Fruit fly (Drosophila melanogaster) whole organism, embryonic: ENCODE data around the gene Elp3.
A peak's percentile ranks its signal among the peaks of the same experiment; 100 is the strongest.

Experiments used
- CG10543 ChIP-seq: fragments of 200-800 bp; sonication (Bioruptor generic); optimal IDR thresholded peaks from 3 replicates; lab custom pipeline; 2017; ENCODE audit warnings: missing biosample characterization, mild to moderate bottlenecking, missing genetic modification characterization, moderate library complexity
- CG10565 ChIP-seq: fragments of 200-800 bp; sonication (Bioruptor generic); optimal IDR thresholded peaks from 3 replicates; lab custom pipeline; 2016; ENCODE audit warnings: missing biosample characterization, mild to moderate bottlenecking, missing genetic modification characterization
- CG10654 ChIP-seq: fragments of 200-800 bp; sonication (Bioruptor generic); optimal IDR thresholded peaks from 2 replicates; lab custom pipeline; 2016; ENCODE audit warnings: missing biosample characterization, missing genetic modification characterization
- CG11085 ChIP-seq: fragments of 200-800 bp; sonication (Bioruptor generic); IDR thresholded peaks from 2 replicates; pipeline ENCODE4 v1.3.6; 2022; ENCODE audit warnings: missing biosample characterization, missing genetic modification characterization
- CG12104 ChIP-seq: fragments of 200-800 bp; sonication (Bioruptor generic); optimal IDR thresholded peaks from 3 replicates; lab custom pipeline; 2016; ENCODE audit warnings: missing biosample characterization, missing genetic modification characterization
- CG13287 ChIP-seq: fragments of 200-800 bp; sonication (Bioruptor generic); IDR thresholded peaks from 2 replicates; pipeline ENCODE4 v1.3.6; 2022; ENCODE audit warnings: missing biosample characterization, missing genetic modification characterization; ENCODE audit not compliant: partially characterized antibody
- CG13894 ChIP-seq: fragments of 200-800 bp; sonication (Bioruptor generic); optimal IDR thresholded peaks from 3 replicates; lab custom pipeline; 2018; ENCODE audit warnings: missing biosample characterization, mild to moderate bottlenecking, missing genetic modification characterization, moderate library complexity
- CG1529 ChIP-seq: fragments of 200-800 bp; sonication (Bioruptor generic); optimal IDR thresholded peaks from 3 replicates; lab custom pipeline; 2018; ENCODE audit warnings: missing biosample characterization, missing genetic modification characterization
- CG1647 ChIP-seq: fragments of 200-800 bp; sonication (Bioruptor generic); optimal IDR thresholded peaks from 3 replicates; lab custom pipeline; 2016; ENCODE audit warnings: missing biosample characterization, missing genetic modification characterization
- CG18619 ChIP-seq: fragments of 200-800 bp; sonication (Bioruptor generic); optimal IDR thresholded peaks from 3 replicates; lab custom pipeline; 2017; ENCODE audit warnings: missing biosample characterization, mild to moderate bottlenecking, missing genetic modification characterization
- CG30020 ChIP-seq: fragments of 200-800 bp; optimal IDR thresholded peaks from 2 replicates; lab custom pipeline; 2019; ENCODE audit warnings: missing biosample characterization, mild to moderate bottlenecking, missing genetic modification characterization, moderate library complexity
- CG34224 ChIP-seq: fragments of 200-800 bp; sonication (Bioruptor generic); IDR thresholded peaks from 3 replicates; pipeline ENCODE4 v1.3.6; 2022; ENCODE audit warnings: missing biosample characterization, missing genetic modification characterization; ENCODE audit not compliant: partially characterized antibody
- CG4854 ChIP-seq: fragments of 200-800 bp; sonication (Bioruptor generic); optimal IDR thresholded peaks from 2 replicates; lab custom pipeline; 2016; ENCODE audit warnings: missing biosample characterization, missing genetic modification characterization, inconsistent platforms
- CG5245 ChIP-seq: fragments of 200-800 bp; sonication (Bioruptor generic); optimal IDR thresholded peaks from 3 replicates; lab custom pipeline; 2016; ENCODE audit warnings: missing biosample characterization, missing genetic modification characterization
- CG6254 ChIP-seq: fragments of 200-800 bp; sonication (Bioruptor generic); optimal IDR thresholded peaks from 3 replicates; lab custom pipeline; 2017; ENCODE audit warnings: mild to moderate bottlenecking, missing biosample characterization, missing genetic modification reagents, missing genetic modification characterization
- CG6654 ChIP-seq: fragments of 200-800 bp; sonication (Bioruptor generic); optimal IDR thresholded peaks from 2 replicates; lab custom pipeline; 2017; ENCODE audit warnings: missing biosample characterization, mild to moderate bottlenecking, missing genetic modification characterization
- CG7357 ChIP-seq: fragments of 200-800 bp; sonication (Bioruptor generic); IDR thresholded peaks from 3 replicates; pipeline ENCODE4 v1.3.6; 2022; ENCODE audit warnings: missing biosample characterization, missing genetic modification characterization
- CG7786 ChIP-seq: fragments of 200-800 bp; sonication (Bioruptor generic); optimal IDR thresholded peaks from 2 replicates; lab custom pipeline; 2016; ENCODE audit warnings: missing biosample characterization, missing genetic modification characterization
- CG7839 ChIP-seq: fragments of 200-800 bp; sonication (Bioruptor generic); optimal IDR thresholded peaks from 3 replicates; lab custom pipeline; 2018; ENCODE audit warnings: missing biosample characterization, mild to moderate bottlenecking, missing genetic modification characterization, moderate library complexity
- CG8388 ChIP-seq: fragments of 200-800 bp; sonication (Bioruptor generic); optimal IDR thresholded peaks from 2 replicates; lab custom pipeline; 2019; ENCODE audit warnings: missing biosample characterization, mild to moderate bottlenecking, missing genetic modification characterization, moderate library complexity
- CoRest ChIP-seq: fragments of 200-800 bp; sonication (Bioruptor generic); optimal IDR thresholded peaks from 3 replicates; lab custom pipeline; 2018; ENCODE audit warnings: missing biosample characterization, mild to moderate bottlenecking, missing genetic modification characterization, moderate library complexity
- Drgx ChIP-seq: fragments of 200-800 bp; sonication (Bioruptor generic); IDR thresholded peaks from 2 replicates; pipeline ENCODE4 v1.3.6; 2022; ENCODE audit warnings: missing biosample characterization, missing genetic modification characterization
- Fer3 ChIP-seq: fragments of 200-800 bp; sonication (Bioruptor generic); optimal IDR thresholded peaks from 2 replicates; lab custom pipeline; 2018; ENCODE audit warnings: missing biosample characterization, mild to moderate bottlenecking, missing genetic modification characterization, moderate library complexity
- HLH4C ChIP-seq: fragments of 200-800 bp; sonication (Bioruptor generic); IDR thresholded peaks from 3 replicates; pipeline ENCODE4 v1.3.6; 2022; ENCODE audit warnings: missing biosample characterization, missing genetic modification characterization; ENCODE audit not compliant: partially characterized antibody
- Nf-YA ChIP-seq: fragments of 200-800 bp; sonication (Bioruptor generic); IDR thresholded peaks from 2 replicates; pipeline ENCODE4 v1.3.6; 2022; ENCODE audit warnings: missing biosample characterization, missing genetic modification characterization
- NfI ChIP-seq: fragments of 200-800 bp; sonication (Bioruptor generic); optimal IDR thresholded peaks from 3 replicates; lab custom pipeline; 2018; ENCODE audit warnings: missing biosample characterization, mild to moderate bottlenecking, missing genetic modification characterization, moderate library complexity
- Sry-δ ChIP-seq: fragments of 200-800 bp; sonication (Bioruptor generic); optimal IDR thresholded peaks from 2 replicates; lab custom pipeline; 2016; ENCODE audit warnings: missing biosample characterization, missing genetic modification characterization
- Vsx1 ChIP-seq: fragments of 200-800 bp; sonication (Bioruptor generic); optimal IDR thresholded peaks from 2 replicates; lab custom pipeline; 2017; ENCODE audit warnings: missing biosample characterization, mild to moderate bottlenecking, missing genetic modification characterization, missing genetic modification reagents
- Xbp1 ChIP-seq: fragments of 200-800 bp; sonication (Bioruptor generic); optimal IDR thresholded peaks from 3 replicates; lab custom pipeline; 2016; ENCODE audit warnings: missing biosample characterization, mild to moderate bottlenecking, missing genetic modification characterization
- ab ChIP-seq: fragments of 200-800 bp; sonication (Bioruptor generic); optimal IDR thresholded peaks from 2 replicates; lab custom pipeline; 2016; ENCODE audit warnings: missing biosample characterization, missing genetic modification characterization
- btn ChIP-seq: fragments of 200-800 bp; sonication (Bioruptor generic); optimal IDR thresholded peaks from 2 replicates; lab custom pipeline; 2016; ENCODE audit warnings: missing biosample characterization, missing genetic modification characterization
- cad ChIP-seq: fragments of >200 bp; optimal IDR thresholded peaks from 2 replicates; lab custom pipeline; 2017; ENCODE audit warnings: missing biosample characterization, missing genetic modification characterization
- chif ChIP-seq, 2 experiments: fragments of 200-800 bp; sonication (Bioruptor generic); optimal IDR thresholded peaks; 3 replicates each; lab custom pipeline; 2016; ENCODE audit warnings: missing biosample characterization in 2 of 2, missing genetic modification characterization in 2 of 2
- chm ChIP-seq: fragments of 200-800 bp; sonication (Bioruptor generic); IDR thresholded peaks from 2 replicates; pipeline ENCODE4 v1.3.6; 2022; ENCODE audit warnings: missing biosample characterization, missing genetic modification characterization
- chn ChIP-seq: fragments of 200-800 bp; sonication (Bioruptor generic); optimal IDR thresholded peaks from 2 replicates; lab custom pipeline; 2016; ENCODE audit warnings: missing biosample characterization, missing genetic modification characterization
- cwo ChIP-seq: fragments of 200-800 bp; sonication (Bioruptor generic); optimal IDR thresholded peaks from 3 replicates; lab custom pipeline; 2017; ENCODE audit warnings: missing biosample characterization, missing genetic modification characterization, mild to moderate bottlenecking, moderate library complexity, missing genetic modification reagents
- eyg ChIP-seq: fragments of 200-800 bp; sonication (Bioruptor generic); optimal IDR thresholded peaks from 3 replicates; lab custom pipeline; 2016; ENCODE audit warnings: missing biosample characterization, missing genetic modification characterization
- ftz-f1 ChIP-seq: fragments of 200-800 bp; sonication (Bioruptor generic); optimal IDR thresholded peaks from 2 replicates; lab custom pipeline; 2016; ENCODE audit warnings: missing biosample characterization, missing genetic modification characterization
- gsb-n ChIP-seq: fragments of 200-800 bp; sonication (Bioruptor generic); optimal IDR thresholded peaks from 3 replicates; lab custom pipeline; 2018; ENCODE audit warnings: missing biosample characterization, mild to moderate bottlenecking, missing genetic modification characterization
- hb ChIP-seq: fragments of 200-800 bp; sonication (Bioruptor generic); IDR thresholded peaks from 3 replicates; pipeline ENCODE4 v1.3.6; 2022; ENCODE audit warnings: missing biosample characterization, missing genetic modification characterization; ENCODE audit not compliant: partially characterized antibody
- lola ChIP-seq, 3 experiments: fragments of >200 bp in 2 of 3; fragments of 200-800 bp in 1 of 3; sonication (Bioruptor generic) in 1 of 3; optimal IDR thresholded peaks; 2 replicates each; lab custom pipeline; 2017 to 2019; ENCODE audit warnings: missing biosample characterization in 3 of 3, missing genetic modification characterization in 3 of 3, mild to moderate bottlenecking in 1 of 3, moderate library complexity in 1 of 3
- lov ChIP-seq, 2 experiments: fragments of 200-800 bp in 1 of 2; fragments of >200 bp in 1 of 2; sonication (Bioruptor generic) in 1 of 2; IDR thresholded peaks in 1 of 2; optimal IDR thresholded peaks in 1 of 2; 2 replicates in 1 of 2; 3 replicates in 1 of 2; pipeline versions ENCODE4 v1.3.6 to Lab custom; 2017 to 2022; ENCODE audit warnings: missing biosample characterization in 1 of 2, missing genetic modification characterization in 1 of 2
- luna ChIP-seq: fragments of 200-800 bp; sonication (Bioruptor generic); optimal IDR thresholded peaks from 2 replicates; lab custom pipeline; 2016; ENCODE audit warnings: missing biosample characterization, missing genetic modification characterization
- sug ChIP-seq: fragments of 200-800 bp; optimal IDR thresholded peaks from 2 replicates; lab custom pipeline; 2019; ENCODE audit warnings: missing biosample characterization, mild to moderate bottlenecking, missing genetic modification characterization, moderate library complexity
- tap ChIP-seq: fragments of 200-800 bp; optimal IDR thresholded peaks from 3 replicates; lab custom pipeline; 2019; ENCODE audit warnings: missing biosample characterization, mild to moderate bottlenecking, missing genetic modification characterization, moderate library complexity
- ttk ChIP-seq: fragments of 200-800 bp; sonication (Bioruptor generic); IDR thresholded peaks from 2 replicates; pipeline ENCODE4 v2.1.2; 2022; ENCODE audit warnings: missing biosample characterization, missing genetic modification characterization
- wor ChIP-seq: fragments of 200-800 bp; sonication (Bioruptor generic); IDR thresholded peaks from 2 replicates; pipeline ENCODE4 v1.3.6; 2022; ENCODE audit warnings: missing biosample characterization, missing genetic modification characterization
- zen ChIP-seq: fragments of 200-800 bp; sonication (Bioruptor generic); optimal IDR thresholded peaks from 3 replicates; lab custom pipeline; 2018; ENCODE audit warnings: missing biosample characterization, mild to moderate bottlenecking, missing genetic modification characterization, moderate library complexity
- zen2 ChIP-seq: fragments of 200-800 bp; sonication (Bioruptor generic); IDR thresholded peaks from 3 replicates; pipeline ENCODE4 v1.3.6; 2022; ENCODE audit warnings: missing biosample characterization, missing genetic modification characterization; ENCODE audit not compliant: partially characterized antibody

Elp3 gene

DNA sequence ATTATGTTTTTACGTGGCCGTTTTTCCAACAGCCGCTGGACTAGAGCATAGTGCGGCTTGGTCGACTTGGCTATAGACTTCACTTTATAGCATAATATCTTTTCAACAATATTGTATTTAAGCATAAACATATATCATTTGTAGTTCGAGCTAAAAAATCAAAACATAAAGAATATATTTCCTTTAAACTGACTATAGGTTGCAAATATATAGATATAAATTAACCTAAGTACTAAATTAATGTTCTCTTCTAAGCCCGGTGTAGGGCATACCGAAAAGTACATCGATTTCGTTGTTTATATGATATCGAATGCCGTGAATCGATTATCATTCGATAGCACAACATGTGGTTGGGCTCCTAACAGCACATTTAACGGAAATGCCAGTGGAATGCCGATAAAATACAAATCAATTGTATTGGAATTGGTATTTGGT, 4.1 kb downstream of the Elp3 start, which contains the start of gene MFS18 (continued):
- TF ChIP-seq HLH4C (GFP tag; lab: Robert Waterston, UW) = peak; percentile 93
- peak; percentile 67 for TF ChIP-seq CG13287 (GFP tag; lab: Robert Waterston, UW)
- TF ChIP-seq Sry-δ (GFP tag; lab: Kevin White, UChicago) = peak; percentile 48
- TF ChIP-seq CG11085 (GFP tag; lab: Robert Waterston, UW) = peak; percentile 98
- TF ChIP-seq CG7357 (GFP tag; lab: Robert Waterston, UW) = peak; percentile 96
- peak; percentile 91 for TF ChIP-seq CG6654 (GFP tag; lab: Kevin White, UChicago)
- TF ChIP-seq CG4854 (GFP tag; lab: Kevin White, UChicago) = peak; percentile 89
- TF ChIP-seq chm (GFP tag; lab: Robert Waterston, UW) = peak; percentile 97
- peak; percentile 97 for TF ChIP-seq CG6254
- TF ChIP-seq NfI (GFP tag; lab: Kevin White, UChicago) = peak; percentile 92
- TF ChIP-seq hb (GFP tag; lab: Robert Waterston, UW) = peak; percentile 83
- TF ChIP-seq tap (tag; lab: Kevin White, UChicago) = peak; percentile 98
- peak; percentile 98 for TF ChIP-seq CG7839
- peak; percentile 65 for TF ChIP-seq ftz-f1 (GFP tag; lab: Kevin White, UChicago)
- TF ChIP-seq Drgx = peak; percentile 99
- TF ChIP-seq CoRest (tag; lab: Kevin White, UChicago) = peak; percentile 96
- peak; percentile 81 for TF ChIP-seq CG10543
- peak; percentile 73 for TF ChIP-seq luna (GFP tag; lab: Kevin White, UChicago)
- peak; percentile 98 for TF ChIP-seq Nf-YA (GFP tag; lab: Robert Waterston, UW)
- TF ChIP-seq CG30020 = peak; percentile 80
- TF ChIP-seq CG10654 (GFP tag; lab: Kevin White, UChicago) = peak; percentile 99
- peak; percentile 97 for TF ChIP-seq gsb-n (tag; lab: Kevin White, UChicago)
- TF ChIP-seq zen2 (GFP tag; lab: Robert Waterston, UW) = peak; percentile 77
- TF ChIP-seq wor (GFP tag; lab: Robert Waterston, UW) = peak; percentile 99
- TF ChIP-seq CG8388 (GFP tag; lab: Kevin White, UChicago) = peak; percentile 96
- TF ChIP-seq CG34224 = peak; percentile 74; the same call in 2 of the 3 replicates
- peak; percentile 96 for TF ChIP-seq CG5245 (GFP tag; lab: Kevin White, UChicago)
- peak; percentile 92 for TF ChIP-seq CG1529 (GFP tag; lab: Kevin White, UChicago)
- TF ChIP-seq lola (GFP tag; optimal IDR thresholded peaks at IDR 0.05; lab: Kevin White, UChicago) = peak in 1 of 3 experiments; percentile 99
- TF ChIP-seq CG10565 (GFP tag; lab: Kevin White, UChicago) = peak; percentile 84
- TF ChIP-seq Fer3 (tag; lab: Kevin White, UChicago) = peak; percentile 99
- peak; percentile 92 for TF ChIP-seq CG18619 (GFP tag; lab: Kevin White, UChicago)
- TF ChIP-seq cad = no peak
- peak; percentile 25 for TF ChIP-seq btn (GFP tag; lab: Kevin White, UChicago)
- TF ChIP-seq lov (optimal IDR thresholded peaks at IDR 0.05; lab: Kevin White, UChicago) = no peak
- TF ChIP-seq lov (GFP tag; IDR thresholded peaks at IDR 0.05; lab: Robert Waterston, UW) = peak; percentile 98
- peak; percentile 99 for TF ChIP-seq ttk (GFP tag; lab: Robert Waterston, UW)
- TF ChIP-seq CG13894 (tag; lab: Kevin White, UChicago) = peak; percentile 95
- TF ChIP-seq CG12104 (GFP tag; lab: Kevin White, UChicago) = peak; percentile 94
- TF ChIP-seq Xbp1 (GFP tag; lab: Kevin White, UChicago) = peak; percentile 98
- TF ChIP-seq Vsx1 (GFP tag; lab: Kevin White, UChicago) = no peak
- TF ChIP-seq zen = peak; percentile 99
- peak; percentile 93 for TF ChIP-seq chn (GFP tag; lab: Kevin White, UChicago)
- TF ChIP-seq ab (GFP tag; lab: Kevin White, UChicago) = peak; percentile 54
- peak; percentile 98 for TF ChIP-seq cwo (GFP tag; lab: Kevin White, UChicago)
- TF ChIP-seq CG1647 (GFP tag; lab: Kevin White, UChicago) = peak; percentile 87
- peak; percentile 80 to 86 for TF ChIP-seq chif (GFP tag; optimal IDR thresholded peaks at IDR 0.05; lab: Kevin White, UChicago)
- peak; percentile 82 for TF ChIP-seq sug (tag; lab: Kevin White, UChicago)
- TF ChIP-seq eyg (GFP tag; lab: Kevin White, UChicago) = peak; percentile 85
- TF ChIP-seq CG7786 = peak; percentile 78
